Worm (Caenorhabditis elegans) whole organism, young adult: Measurements from ENCODE around the gene K08H2.5.

Experiments
- cebp-1 ChIP-seq, 2 experiments: fragments of 200-800 bp in 1 of 2; sonication (Bioruptor generic) in 1 of 2; sonication (generic microtip) in 1 of 2; IDR thresholded peaks in 1 of 2; optimal IDR thresholded peaks in 1 of 2; 2 replicates each; pipeline versions ENCODE4 v1.3.6 to Lab custom; 2017 to 2022; ENCODE audit warnings: missing compliant biosample characterization in 2 of 2, missing genetic modification characterization in 2 of 2, mild to moderate bottlenecking in 1 of 2, missing genetic modification reagents in 1 of 2, moderate library complexity in 1 of 2
- ceh-27 ChIP-seq: fragments of 200-800 bp; sonication (Bioruptor generic); optimal IDR thresholded peaks from 2 replicates; lab custom pipeline; 2018; ENCODE audit warnings: mild to moderate bottlenecking, missing genetic modification characterization, moderate library complexity, missing compliant biosample characterization
- snpc-4 ChIP-seq, 5 experiments: fragments of 150-350 bp in 1 of 5; sonication (generic microtip) in 4 of 5; optimal IDR thresholded peaks; 2 replicates each; lab custom pipeline; 2014 to 2018; ENCODE audit warnings: missing genetic modification characterization in 5 of 5, missing biosample characterization in 3 of 5, antibody characterized with exemption in 2 of 5, mild to moderate bottlenecking in 2 of 5, missing compliant biosample characterization in 2 of 5, missing genotype in 2 of 5, moderate library complexity in 2 of 5, missing genetic modification reagents in 1 of 5

DNA sequence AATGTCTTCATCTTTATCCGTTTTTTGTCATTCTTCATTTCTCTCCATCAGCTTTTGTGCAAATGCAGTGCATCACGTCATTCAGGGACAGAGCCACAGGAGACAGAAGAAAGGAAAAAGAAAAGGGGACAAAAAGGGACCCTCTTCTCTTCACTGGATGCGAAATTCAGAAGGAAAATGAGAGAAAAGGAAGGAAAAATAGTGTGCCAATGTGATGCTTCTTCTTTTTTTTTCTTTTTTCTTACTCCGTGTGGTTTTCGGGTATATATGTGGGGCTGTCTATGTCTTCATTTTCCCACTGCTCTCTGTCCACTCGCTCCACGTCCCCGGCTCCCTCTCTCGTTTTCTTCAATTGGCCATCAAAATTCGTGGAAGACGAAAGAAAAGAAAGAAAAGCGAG lies 31.7 kb downstream of the K08H2.5 start:
- TF ChIP-seq snpc-4 (GFP tag; optimal IDR thresholded peaks at IDR 0.05; lab: Kevin White, UChicago) (no peak), snpc-4 (tag; optimal IDR thresholded peaks at IDR 0.05; lab: Kevin White, UChicago) (no peak), cebp-1 (GFP tag; IDR thresholded peaks at IDR 0.05; lab: Robert Waterston, UW) (no peak), cebp-1 (tag; optimal IDR thresholded peaks at IDR 0.05; lab: Kevin White, UChicago) (no peak), ceh-27 (GFP tag; lab: Kevin White, UChicago) (no peak)
